Worm (Caenorhabditis elegans): ENCODE data around the gene igcm-2.

ce11 chrX:6353763-6354162 is 37.6 kb downstream of the igcm-2 start:
- TF ChIP-seq nhr-111 (GFP tag; optimal IDR thresholded peaks at IDR 0.05) (no peak), nhr-25 (tag; optimal IDR thresholded peaks at IDR 0.05; ENCODE audit: borderline replicate concordance, insufficient read depth) (no peak), ceh-20 (GFP tag; IDR thresholded peaks at IDR 0.05) (no peak), dmd-9 (GFP tag; IDR thresholded peaks at IDR 0.05) (no peak), vab-7 (GFP tag; IDR thresholded peaks at IDR 0.05) (no peak), zag-1 (tag; optimal IDR thresholded peaks at IDR 0.05) (no peak)
